Worm (Caenorhabditis elegans) whole organism, young adult: ENCODE data around the gene spsb-1.

Experiments
- B0336.3 ChIP-seq: fragments of 200-800 bp; sonication (Bioruptor generic); IDR thresholded peaks from 2 replicates; pipeline ENCODE4 v1.3.6; 2022; ENCODE audit warnings: missing genetic modification characterization, missing compliant biosample characterization
- C06A6.2 ChIP-seq: fragments of 200-800 bp; sonication (Bioruptor generic); conservative IDR thresholded peaks from 2 replicates; pipeline ENCODE4 v1.3.6; 2022; ENCODE audit warnings: missing genetic modification characterization, missing compliant biosample characterization
- F10E7.11 ChIP-seq: sonication (generic microtip); optimal IDR thresholded peaks from 2 replicates; lab custom pipeline; 2017; ENCODE audit warnings: mild to moderate bottlenecking, missing genetic modification characterization, moderate library complexity, missing compliant biosample characterization
- F33H1.4 ChIP-seq: fragments of 200-800 bp; sonication (Bioruptor generic); IDR thresholded peaks from 2 replicates; pipeline ENCODE4 v1.3.6; 2022; ENCODE audit warnings: missing genetic modification reagents, missing genetic modification characterization, missing compliant biosample characterization
- F39B2.1 ChIP-seq: fragments of 200-800 bp; sonication (Bioruptor generic); IDR thresholded peaks from 2 replicates; pipeline ENCODE4 v1.3.6; 2022; ENCODE audit warnings: missing genetic modification reagents, missing genetic modification characterization, missing compliant biosample characterization
- F55B11.4 ChIP-seq: sonication (generic microtip); optimal IDR thresholded peaks from 2 replicates; lab custom pipeline; 2016; ENCODE audit warnings: missing compliant biosample characterization, missing genetic modification characterization, borderline replicate concordance; ENCODE audit not compliant: insufficient read depth
- F57C9.4 ChIP-seq: sonication (generic microtip); optimal IDR thresholded peaks from 2 replicates; lab custom pipeline; 2017; ENCODE audit warnings: mild to moderate bottlenecking, missing genetic modification characterization, missing compliant biosample characterization
- Y53F4B.3 ChIP-seq: fragments of 200-800 bp; sonication (Bioruptor generic); IDR thresholded peaks from 2 replicates; pipeline ENCODE4 v1.3.6; 2022; ENCODE audit warnings: missing genetic modification reagents, missing genetic modification characterization, missing compliant biosample characterization
- Y56A3A.18 ChIP-seq: fragments of 200-800 bp; sonication (Bioruptor generic); IDR thresholded peaks from 2 replicates; pipeline ENCODE4 v1.3.6; 2022; ENCODE audit warnings: missing genetic modification reagents, missing genetic modification characterization, missing compliant biosample characterization
- ama-1 ChIP-seq, 3 experiments: fragments of 150-350 bp in 1 of 3; sonication (generic microtip) in 2 of 3; optimal IDR thresholded peaks; 2 replicates each; lab custom pipeline; 2014 to 2018; ENCODE audit warnings: missing biosample characterization in 2 of 3, missing genetic modification characterization in 2 of 3, missing genetic modification reagents in 2 of 3
- aptf-3 ChIP-seq: fragments of 200-800 bp; sonication (Bioruptor generic); IDR thresholded peaks from 2 replicates; pipeline ENCODE4 v1.3.6; 2022; ENCODE audit warnings: missing genetic modification characterization, missing compliant biosample characterization
- athp-1 ChIP-seq: sonication (generic microtip); optimal IDR thresholded peaks from 2 replicates; lab custom pipeline; 2017; ENCODE audit warnings: mild to moderate bottlenecking, missing genetic modification characterization, missing compliant biosample characterization
- attf-3 ChIP-seq: fragments of 200-800 bp; sonication (Bioruptor generic); conservative IDR thresholded peaks from 2 replicates; pipeline ENCODE4 v1.3.6; 2022; ENCODE audit warnings: missing genetic modification reagents, missing genetic modification characterization, missing compliant biosample characterization
- attf-5 ChIP-seq: fragments of 200-800 bp; sonication (Bioruptor generic); optimal IDR thresholded peaks from 2 replicates; lab custom pipeline; 2018; ENCODE audit warnings: mild to moderate bottlenecking, missing genetic modification characterization, missing compliant biosample characterization
- ccch-3 ChIP-seq: fragments of 200-800 bp; sonication (Bioruptor generic); optimal IDR thresholded peaks from 2 replicates; lab custom pipeline; 2018; ENCODE audit warnings: mild to moderate bottlenecking, missing genetic modification characterization, missing compliant biosample characterization
- cebp-1 ChIP-seq, 2 experiments: fragments of 200-800 bp in 1 of 2; sonication (Bioruptor generic) in 1 of 2; sonication (generic microtip) in 1 of 2; IDR thresholded peaks in 1 of 2; optimal IDR thresholded peaks in 1 of 2; 2 replicates each; pipeline versions ENCODE4 v1.3.6 to Lab custom; 2017 to 2022; ENCODE audit warnings: missing compliant biosample characterization in 2 of 2, missing genetic modification characterization in 2 of 2, mild to moderate bottlenecking in 1 of 2, missing genetic modification reagents in 1 of 2, moderate library complexity in 1 of 2
- ceh-27 ChIP-seq: fragments of 200-800 bp; sonication (Bioruptor generic); optimal IDR thresholded peaks from 2 replicates; lab custom pipeline; 2018; ENCODE audit warnings: mild to moderate bottlenecking, missing genetic modification characterization, moderate library complexity, missing compliant biosample characterization
- ceh-58 ChIP-seq: fragments of 200-800 bp; sonication (Bioruptor generic); IDR thresholded peaks from 2 replicates; pipeline ENCODE4 v1.3.6; 2022; ENCODE audit warnings: missing genetic modification characterization, missing compliant biosample characterization
- ceh-91 ChIP-seq: fragments of 200-800 bp; sonication (Bioruptor generic); IDR thresholded peaks from 2 replicates; pipeline ENCODE4 v1.3.6; 2022; ENCODE audit warnings: missing genetic modification reagents, missing genetic modification characterization, missing compliant biosample characterization
- egl-18 ChIP-seq: fragments of 200-800 bp; sonication (Bioruptor generic); IDR thresholded peaks from 2 replicates; pipeline ENCODE4 v1.3.6; 2022; ENCODE audit warnings: missing genetic modification reagents, missing genetic modification characterization, missing compliant biosample characterization
- hmg-1.2 ChIP-seq: fragments of 200-800 bp; sonication (Bioruptor generic); IDR thresholded peaks from 2 replicates; pipeline ENCODE4 v1.3.6; 2022; ENCODE audit warnings: missing genetic modification reagents, missing genetic modification characterization, missing compliant biosample characterization
- hsf-1 ChIP-seq: fragments of 200-800 bp; sonication (Bioruptor generic); IDR thresholded peaks from 2 replicates; pipeline ENCODE4 v1.3.6; 2022; ENCODE audit warnings: missing genetic modification reagents, missing genetic modification characterization, missing compliant biosample characterization
- let-526 ChIP-seq: fragments of 200-800 bp; sonication (Bioruptor generic); IDR thresholded peaks from 2 replicates; pipeline ENCODE4 v1.3.6; 2022; ENCODE audit warnings: missing genetic modification reagents, missing genetic modification characterization, missing compliant biosample characterization
- let-607 ChIP-seq, 2 experiments: fragments of 200-800 bp in 1 of 2; sonication (Bioruptor generic) in 1 of 2; sonication (generic microtip) in 1 of 2; optimal IDR thresholded peaks; 2 replicates each; lab custom pipeline; 2016 to 2018; ENCODE audit warnings: mild to moderate bottlenecking in 2 of 2, missing compliant biosample characterization in 2 of 2, missing genetic modification characterization in 2 of 2, moderate library complexity in 2 of 2, missing genotype in 1 of 2
- lin-35 ChIP-seq, 3 experiments: fragments of 150-350 bp in 2 of 3; sonication (generic microtip) in 1 of 3; optimal IDR thresholded peaks; 2 replicates each; lab custom pipeline; 2014 to 2018; ENCODE audit warnings: missing biosample characterization in 3 of 3, missing genetic modification characterization in 3 of 3, missing genetic modification reagents in 3 of 3
- lin-40 ChIP-seq: sonication (generic microtip); optimal IDR thresholded peaks from 2 replicates; lab custom pipeline; 2016; ENCODE audit warnings: missing genetic modification characterization, mild to moderate bottlenecking, missing compliant biosample characterization, missing genotype, missing genetic modification reagents
- lsy-27 ChIP-seq: sonication (generic microtip); optimal IDR thresholded peaks from 2 replicates; lab custom pipeline; 2017; ENCODE audit warnings: missing genetic modification characterization, mild to moderate bottlenecking, missing compliant biosample characterization, antibody characterized with exemption, missing genotype, borderline replicate concordance; ENCODE audit not compliant: insufficient read depth
- madf-3 ChIP-seq: fragments of 200-800 bp; sonication (Bioruptor generic); IDR thresholded peaks from 2 replicates; pipeline ENCODE4 v1.3.6; 2022; ENCODE audit warnings: missing genetic modification reagents, missing genetic modification characterization, missing compliant biosample characterization
- nfya-2 ChIP-seq: fragments of 200-800 bp; sonication (Bioruptor generic); IDR thresholded peaks from 2 replicates; pipeline ENCODE4 v1.3.6; 2022; ENCODE audit warnings: missing genetic modification reagents, missing genetic modification characterization, missing compliant biosample characterization
- nfyb-1 ChIP-seq: fragments of 200-800 bp; sonication (Bioruptor generic); IDR thresholded peaks from 2 replicates; pipeline ENCODE4 v1.3.6; 2022; ENCODE audit warnings: missing genetic modification reagents, missing genetic modification characterization, missing compliant biosample characterization
- nhr-80 ChIP-seq: sonication (generic microtip); optimal IDR thresholded peaks from 2 replicates; lab custom pipeline; 2016; ENCODE audit warnings: missing genetic modification characterization, missing compliant biosample characterization
- pbrm-1 ChIP-seq: fragments of 200-800 bp; sonication (Bioruptor generic); IDR thresholded peaks from 2 replicates; pipeline ENCODE4 v1.3.6; 2022; ENCODE audit warnings: missing genetic modification reagents, missing genetic modification characterization, missing compliant biosample characterization
- sdz-38 ChIP-seq: sonication (generic microtip); optimal IDR thresholded peaks from 2 replicates; lab custom pipeline; 2016; ENCODE audit warnings: missing genotype, missing genetic modification characterization, missing compliant biosample characterization
- snpc-1.3 ChIP-seq: sonication (generic microtip); optimal IDR thresholded peaks from 2 replicates; lab custom pipeline; 2017; ENCODE audit warnings: missing genetic modification characterization, mild to moderate bottlenecking, missing compliant biosample characterization, antibody characterized with exemption, moderate library complexity, missing genotype, missing genetic modification reagents; ENCODE audit not compliant: insufficient read depth
- snpc-3.4 ChIP-seq: sonication (generic microtip); optimal IDR thresholded peaks from 2 replicates; lab custom pipeline; 2017; ENCODE audit warnings: missing genetic modification characterization, mild to moderate bottlenecking, missing compliant biosample characterization, antibody characterized with exemption, moderate library complexity, missing genotype, missing genetic modification reagents
- somi-1 ChIP-seq: fragments of 200-800 bp; sonication (Bioruptor generic); optimal IDR thresholded peaks from 2 replicates; lab custom pipeline; 2018; ENCODE audit warnings: mild to moderate bottlenecking, missing genetic modification characterization, missing compliant biosample characterization
- zfh-2 ChIP-seq: fragments of 200-800 bp; sonication (Bioruptor generic); conservative IDR thresholded peaks from 2 replicates; pipeline ENCODE4 v1.3.6; 2022; ENCODE audit warnings: missing genetic modification reagents, missing genetic modification characterization, missing compliant biosample characterization
- ztf-18 ChIP-seq: sonication (generic microtip); optimal IDR thresholded peaks from 2 replicates; lab custom pipeline; 2016; ENCODE audit warnings: missing genotype, mild to moderate bottlenecking, missing genetic modification characterization, missing compliant biosample characterization
- ztf-22 ChIP-seq: fragments of 200-800 bp; sonication (Bioruptor generic); optimal IDR thresholded peaks from 2 replicates; lab custom pipeline; 2018; ENCODE audit warnings: mild to moderate bottlenecking, missing genetic modification characterization, moderate library complexity, missing compliant biosample characterization
- ztf-26 ChIP-seq: sonication (generic microtip); optimal IDR thresholded peaks from 2 replicates; lab custom pipeline; 2017; ENCODE audit warnings: missing genetic modification characterization, missing compliant biosample characterization

Gene spsb-1

DNA sequence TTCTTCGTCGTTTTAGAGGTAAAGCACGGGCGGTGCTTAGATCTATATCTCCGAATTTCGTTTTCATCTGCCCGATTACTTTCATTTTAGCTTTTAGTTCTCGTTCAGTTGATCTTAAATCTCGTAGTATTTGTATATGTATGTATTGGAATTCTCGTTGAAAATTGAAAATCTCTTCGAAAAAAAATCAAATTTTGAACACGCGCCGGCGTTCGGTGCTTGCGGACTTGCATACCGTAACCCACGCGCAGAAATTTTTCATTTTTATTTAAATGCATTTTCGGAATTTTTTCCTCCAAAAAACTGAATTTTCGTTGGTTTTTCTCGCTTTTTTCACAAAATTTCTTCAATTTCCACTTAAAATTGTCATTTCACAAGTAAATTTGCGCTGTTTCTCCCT is 11.6 kb downstream of the spsb-1 start (continued):
- TF ChIP-seq somi-1 (GFP tag; lab: Kevin White, UChicago) (no peak), attf-5 (GFP tag; lab: Kevin White, UChicago) (no peak), ztf-22 (GFP tag; lab: Kevin White, UChicago) (no peak), let-607 (tag; optimal IDR thresholded peaks at IDR 0.05; lab: Kevin White, UChicago) (no peak), egl-18 (GFP tag; lab: Robert Waterston, UW) (no peak), sdz-38 (no peak), nfya-2 (GFP tag; lab: Robert Waterston, UW) (no peak), ztf-18 (tag; lab: Kevin White, UChicago) (no peak)

DNA sequence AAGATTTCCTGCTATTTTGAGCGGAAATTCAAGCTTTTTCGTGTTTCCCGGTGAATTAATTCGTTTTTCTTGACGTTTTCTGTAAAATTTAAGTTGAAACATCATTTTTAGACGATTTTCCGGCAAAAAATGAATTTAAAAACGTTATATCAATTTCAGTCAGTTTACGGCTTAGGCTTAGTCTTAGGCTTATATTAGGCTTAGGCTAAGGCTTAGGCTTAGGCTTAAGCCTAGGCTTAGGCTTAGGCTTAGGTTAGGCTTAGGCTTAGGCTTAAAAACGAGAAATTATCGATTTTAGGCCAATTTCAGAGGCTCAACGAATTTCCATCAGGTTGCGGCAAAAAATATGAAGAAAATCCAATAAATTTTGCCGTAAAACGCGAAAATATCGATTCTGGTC is 12.3 kb downstream of the spsb-1 start:
- no peak for TF ChIP-seq Y56A3A.18
- no peak for TF ChIP-seq let-526 (GFP tag; lab: Robert Waterston, UW)
- no peak for TF ChIP-seq lin-40 (tag; lab: Kevin White, UChicago)
- TF ChIP-seq ama-1 (optimal IDR thresholded peaks at IDR 0.05; lab: Kevin White, UChicago): no peak
- TF ChIP-seq ama-1 (GFP tag; optimal IDR thresholded peaks at IDR 0.05; lab: Kevin White, UChicago): no peak
- TF ChIP-seq snpc-3.4 (tag; lab: Kevin White, UChicago): no peak
- TF ChIP-seq ceh-58: no peak
- TF ChIP-seq attf-3 (GFP tag; lab: Robert Waterston, UW): no peak
- TF ChIP-seq Y53F4B.3 (GFP tag; lab: Robert Waterston, UW): no peak
- no peak for TF ChIP-seq F57C9.4 (tag; lab: Kevin White, UChicago)
- no peak for TF ChIP-seq ztf-22 (GFP tag; lab: Kevin White, UChicago)

- no peak for TF ChIP-seq ccch-3 (GFP tag; lab: Kevin White, UChicago)
- TF ChIP-seq lin-35 (GFP tag; optimal IDR thresholded peaks at IDR 0.05; lab: Kevin White, UChicago): no peak
- TF ChIP-seq ama-1 (optimal IDR thresholded peaks at IDR 0.05; lab: Kevin White, UChicago): no peak
- TF ChIP-seq ama-1 (GFP tag; optimal IDR thresholded peaks at IDR 0.05; lab: Kevin White, UChicago): peak in 1 of 2 experiments; percentile 1
- TF ChIP-seq hmg-1.2 (GFP tag; lab: Robert Waterston, UW): peak; percentile 41; the same call in 1 of the 2 replicates
- TF ChIP-seq zfh-2: 0 out of 2 replicates have a peak, but pooled peaks have one; percentile 28
- no peak for TF ChIP-seq ceh-91 (GFP tag; lab: Robert Waterston, UW)
Measured at ce11 chrII:15209309-15209708, 12.8 kb downstream of the spsb-1 start.

ce11 chrII:15212260-15212914 is 15.9 kb downstream of the spsb-1 start:
- TF ChIP-seq F39B2.1: no peak
- peak; percentile 62 for TF ChIP-seq lin-40 (tag; lab: Kevin White, UChicago)
- TF ChIP-seq ztf-26: peak; percentile 80
- no peak for TF ChIP-seq cebp-1 (GFP tag; IDR thresholded peaks at IDR 0.05; lab: Robert Waterston, UW)
- peak; percentile 61 for TF ChIP-seq cebp-1 (tag; optimal IDR thresholded peaks at IDR 0.05; lab: Kevin White, UChicago)
- TF ChIP-seq ceh-27 (GFP tag; lab: Kevin White, UChicago): peak; percentile 54
- TF ChIP-seq aptf-3 (GFP tag; lab: Robert Waterston, UW): no peak
- 0 out of 2 replicates have a peak, but pooled peaks have one; percentile 45 for TF ChIP-seq nfyb-1
- peak; percentile 24; the same call in 1 of the 2 replicates for TF ChIP-seq B0336.3 (GFP tag; lab: Robert Waterston, UW)
- TF ChIP-seq hmg-1.2 (GFP tag; lab: Robert Waterston, UW): 0 out of 2 replicates have a peak, but pooled peaks have one; percentile 17

ce11 chrII:15213732-15214131 is 17.2 kb downstream of the spsb-1 start:
- TF ChIP-seq zfh-2 (no peak), pbrm-1 (GFP tag; lab: Robert Waterston, UW) (no peak), snpc-1.3 (tag; lab: Kevin White, UChicago) (no peak), F55B11.4 (tag; lab: Kevin White, UChicago) (no peak), athp-1 (no peak), F10E7.11 (tag; lab: Kevin White, UChicago) (no peak), lsy-27 (tag; lab: Kevin White, UChicago) (no peak), nhr-80 (tag; lab: Kevin White, UChicago) (no peak), hsf-1 (GFP tag; lab: Robert Waterston, UW) (no peak), madf-3 (no peak), F33H1.4 (GFP tag; lab: Robert Waterston, UW) (no peak), C06A6.2 (GFP tag; lab: Robert Waterston, UW) (no peak)
